Fruit fly (Drosophila melanogaster): ENCODE data around the gene geko.

geko gene

DNA sequence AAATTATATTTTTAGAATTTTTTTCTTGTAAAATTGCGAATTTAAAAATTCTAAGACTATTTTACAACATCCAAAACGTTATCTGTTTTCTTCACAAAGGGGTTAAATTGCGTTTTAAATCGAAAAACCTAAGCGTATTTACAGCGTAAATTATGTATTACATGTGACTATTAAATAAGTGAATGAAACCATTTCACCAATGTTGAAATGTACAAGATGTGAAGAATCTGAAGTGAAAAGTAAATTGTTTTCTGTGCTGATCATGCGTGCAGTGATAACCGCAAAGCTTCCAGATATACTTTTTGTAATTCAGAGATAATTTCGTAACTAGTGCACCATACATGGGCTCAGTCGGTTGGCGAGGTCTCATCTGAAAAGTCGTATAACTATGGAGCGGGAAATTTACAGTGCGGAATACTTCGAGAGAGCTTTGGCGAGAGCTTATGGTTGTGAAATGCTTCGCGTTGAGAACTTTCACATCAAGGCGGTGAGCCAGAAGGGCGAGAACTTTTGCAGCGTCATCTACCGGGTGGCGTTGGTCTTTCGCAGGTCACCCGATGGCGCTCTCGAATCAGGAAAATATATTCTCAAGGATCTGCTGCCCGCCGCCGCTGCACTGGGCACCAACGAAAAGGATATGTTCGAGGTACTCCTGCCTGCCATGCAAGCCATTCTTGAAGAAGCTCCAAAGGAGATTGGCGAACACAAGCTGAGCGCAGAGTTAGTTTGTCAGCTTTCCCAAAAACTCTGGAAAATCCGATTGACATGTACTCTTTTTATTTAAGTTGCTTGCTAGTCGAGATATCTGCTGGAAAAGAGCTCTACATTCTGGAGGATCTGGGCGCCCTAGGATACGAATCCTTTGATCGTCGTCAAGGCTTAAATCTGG is 24.9 kb upstream of the geko start:
- TF ChIP-seq h (optimal IDR thresholded peaks at IDR 0.05): peak; percentile 90
- no peak for TF ChIP-seq psq (optimal IDR thresholded peaks at IDR 0.05)

DNA sequence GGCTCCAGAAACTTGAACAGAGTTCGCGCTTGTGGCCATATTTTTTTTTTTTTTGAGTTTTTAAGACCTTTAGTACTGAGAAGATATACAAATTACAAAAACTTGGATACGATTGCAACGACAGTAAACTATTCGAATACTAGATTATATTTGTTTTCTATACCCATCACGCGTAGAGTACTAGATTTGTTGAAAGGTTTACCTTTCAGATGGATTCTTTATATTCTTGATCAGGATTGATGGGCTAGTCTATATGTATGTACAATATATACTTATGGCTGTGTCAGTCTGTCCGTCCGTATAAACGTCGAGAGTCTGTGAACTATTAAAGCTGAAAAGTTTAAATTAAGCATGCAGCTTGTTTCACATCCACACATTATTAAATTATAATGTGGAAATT is 17.3 kb upstream of the geko start, which contains the start of gene CG42853:
Gene CG42853, minus strand, starts transcription at position 101 of the 400 bp plus-strand sequence.
- TF ChIP-seq Sin3A (optimal IDR thresholded peaks at IDR 0.05) (no peak), h (optimal IDR thresholded peaks at IDR 0.05) (no peak), ttk (optimal IDR thresholded peaks at IDR 0.05) (no peak), Myc (optimal IDR thresholded peaks at IDR 0.05) (no peak), psq (optimal IDR thresholded peaks at IDR 0.05) (no peak), insv (optimal IDR thresholded peaks at IDR 0.05) (no peak)

DNA sequence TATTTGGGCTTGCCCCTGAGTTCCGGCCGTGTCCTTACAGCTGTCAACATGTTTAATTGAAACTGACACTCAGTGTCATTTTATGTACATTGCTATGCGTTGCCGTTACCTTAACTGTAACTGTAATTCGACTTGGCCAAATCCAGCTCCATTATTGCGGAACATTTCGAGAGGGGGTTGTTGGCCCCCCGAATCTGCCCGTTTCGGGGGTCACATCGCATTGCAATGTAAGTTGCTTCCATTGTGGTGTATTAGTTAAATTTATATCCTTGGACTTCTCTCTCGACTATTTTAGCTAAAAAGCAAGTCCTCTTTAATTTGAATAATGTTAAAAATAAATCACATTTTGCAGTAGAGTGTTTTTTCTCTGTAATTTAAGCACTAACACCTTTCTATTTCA is 15.1 kb upstream of the geko start:
- TF ChIP-seq ttk (optimal IDR thresholded peaks at IDR 0.05): no peak
- no peak for TF ChIP-seq Myc (optimal IDR thresholded peaks at IDR 0.05)
- TF ChIP-seq Sin3A (optimal IDR thresholded peaks at IDR 0.05): no peak
- no peak for TF ChIP-seq psq (optimal IDR thresholded peaks at IDR 0.05)
- TF ChIP-seq h (optimal IDR thresholded peaks at IDR 0.05): no peak
- TF ChIP-seq insv (optimal IDR thresholded peaks at IDR 0.05): no peak

DNA sequence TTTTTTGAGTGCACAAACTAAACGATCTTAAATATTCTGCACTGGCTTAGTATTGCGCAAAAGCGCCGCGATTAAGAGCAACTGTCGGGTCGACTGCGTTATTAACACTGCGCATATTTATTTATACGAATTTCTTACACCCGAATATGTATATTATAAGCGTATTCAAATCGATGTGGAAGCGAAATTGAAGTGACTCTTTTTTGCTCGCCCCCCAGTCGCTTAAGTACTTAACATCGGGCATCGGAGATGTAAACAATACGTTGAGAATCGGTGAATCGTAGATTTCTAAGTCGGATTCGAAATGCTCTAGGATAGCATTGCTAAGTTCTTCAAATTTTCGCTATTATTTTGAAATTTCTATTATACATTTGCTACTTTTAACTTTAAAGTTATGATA is 6.6 kb upstream of the geko start, which contains the start of gene Cyp312a1:
Gene Cyp312a1, minus strand, starts transcription at position 101 of the 400 bp plus-strand sequence.
- TF ChIP-seq Sin3A (optimal IDR thresholded peaks at IDR 0.05): no peak
- no peak for TF ChIP-seq Myc (optimal IDR thresholded peaks at IDR 0.05)
- no peak for TF ChIP-seq insv (optimal IDR thresholded peaks at IDR 0.05)
- TF ChIP-seq ttk (optimal IDR thresholded peaks at IDR 0.05): no peak
- no peak for TF ChIP-seq psq (optimal IDR thresholded peaks at IDR 0.05)
- TF ChIP-seq h (optimal IDR thresholded peaks at IDR 0.05): no peak

DNA sequence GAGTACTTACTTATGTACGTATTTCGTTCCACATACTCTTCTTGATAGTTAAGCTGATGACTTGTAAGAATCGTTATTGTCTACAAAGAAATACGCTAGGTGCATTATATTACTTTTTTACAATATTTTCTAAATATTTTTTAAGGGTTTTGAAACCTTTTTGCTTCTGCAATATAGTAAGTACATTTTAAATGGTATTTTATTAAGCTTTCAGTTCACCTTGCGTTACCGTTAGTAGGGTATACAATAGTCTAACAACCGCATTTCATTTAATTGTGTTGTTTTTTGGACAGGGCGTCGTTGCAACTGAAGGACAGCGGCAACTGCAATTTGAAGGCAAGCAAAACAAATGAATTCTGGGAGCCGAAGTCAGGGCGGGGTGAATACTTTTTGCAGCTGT is 2.0 kb upstream of the geko start:
- no peak for TF ChIP-seq insv (optimal IDR thresholded peaks at IDR 0.05)
- TF ChIP-seq h (optimal IDR thresholded peaks at IDR 0.05): no peak

DNA sequence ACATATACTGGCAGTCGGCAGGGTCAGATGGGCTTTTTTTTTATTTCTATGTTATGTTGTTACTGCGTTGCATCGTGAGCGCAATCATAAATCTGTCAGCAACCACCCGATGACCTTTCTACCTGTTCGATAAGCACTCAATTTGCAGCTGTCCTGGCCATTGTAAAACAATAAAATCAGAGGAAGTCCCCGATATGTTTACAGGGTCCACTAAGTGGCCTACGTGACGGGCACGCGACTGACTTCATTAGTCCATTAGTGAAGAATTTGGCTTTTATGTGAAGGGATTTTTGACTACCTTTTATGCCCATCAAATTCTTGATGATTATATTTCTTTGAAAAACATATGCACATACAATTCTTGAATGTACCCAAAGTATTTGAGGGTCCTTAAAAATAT is 922 bp upstream of the geko start:
- no peak for TF ChIP-seq Sin3A (optimal IDR thresholded peaks at IDR 0.05)
- no peak for TF ChIP-seq h (optimal IDR thresholded peaks at IDR 0.05)
- TF ChIP-seq psq (optimal IDR thresholded peaks at IDR 0.05): no peak
- TF ChIP-seq ttk (optimal IDR thresholded peaks at IDR 0.05): no peak
- no peak for TF ChIP-seq insv (optimal IDR thresholded peaks at IDR 0.05)
- TF ChIP-seq Myc (optimal IDR thresholded peaks at IDR 0.05): no peak

DNA sequence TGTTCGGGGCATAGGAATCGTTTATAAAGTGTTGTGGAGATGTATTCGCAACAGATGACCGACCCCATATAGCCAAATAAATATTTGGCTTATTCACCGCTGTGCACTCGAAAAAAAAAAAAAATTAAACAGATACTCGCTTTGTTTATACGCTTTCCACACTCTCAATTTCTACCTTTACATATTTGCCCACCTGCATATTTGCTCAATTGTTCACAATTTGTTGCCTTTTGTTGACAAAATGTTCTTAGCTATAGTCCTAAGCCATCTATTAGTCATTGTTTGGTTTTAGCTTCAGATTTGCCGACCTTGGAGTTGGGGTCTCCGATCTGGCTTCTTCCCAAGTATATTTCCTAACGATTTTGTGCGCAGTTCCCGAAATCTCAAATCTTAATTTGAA is 3.8 kb downstream of the geko start:
- no peak for TF ChIP-seq ttk (optimal IDR thresholded peaks at IDR 0.05)
- TF ChIP-seq Sin3A (optimal IDR thresholded peaks at IDR 0.05): no peak
- TF ChIP-seq Myc (optimal IDR thresholded peaks at IDR 0.05): no peak
- TF ChIP-seq psq (optimal IDR thresholded peaks at IDR 0.05): no peak
- TF ChIP-seq insv (optimal IDR thresholded peaks at IDR 0.05): no peak
- TF ChIP-seq h (optimal IDR thresholded peaks at IDR 0.05): no peak

DNA sequence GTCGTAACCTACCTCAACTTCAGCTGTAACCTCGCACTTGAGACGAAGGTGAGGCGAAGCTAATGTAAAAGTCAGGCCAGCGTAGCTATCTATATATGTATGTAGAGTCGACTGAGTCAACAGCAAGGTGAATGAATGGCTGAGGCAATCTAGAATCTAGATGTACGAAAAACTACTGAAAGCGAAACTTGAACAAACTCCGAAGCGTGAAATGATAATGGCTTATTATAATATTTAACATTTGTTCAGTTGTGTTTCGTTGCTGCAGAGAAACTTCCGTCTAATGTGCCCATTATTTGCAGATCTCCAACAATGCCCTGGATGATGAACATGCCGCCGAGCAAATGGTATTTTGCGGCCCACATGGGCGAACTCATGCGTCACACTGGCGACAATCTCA is 5.4 kb downstream of the geko start:
- no peak for TF ChIP-seq insv (optimal IDR thresholded peaks at IDR 0.05)
- no peak for TF ChIP-seq Sin3A (optimal IDR thresholded peaks at IDR 0.05)
- TF ChIP-seq psq (optimal IDR thresholded peaks at IDR 0.05): no peak
- no peak for TF ChIP-seq ttk (optimal IDR thresholded peaks at IDR 0.05)
- TF ChIP-seq h (optimal IDR thresholded peaks at IDR 0.05): no peak
- TF ChIP-seq Myc (optimal IDR thresholded peaks at IDR 0.05): no peak

DNA sequence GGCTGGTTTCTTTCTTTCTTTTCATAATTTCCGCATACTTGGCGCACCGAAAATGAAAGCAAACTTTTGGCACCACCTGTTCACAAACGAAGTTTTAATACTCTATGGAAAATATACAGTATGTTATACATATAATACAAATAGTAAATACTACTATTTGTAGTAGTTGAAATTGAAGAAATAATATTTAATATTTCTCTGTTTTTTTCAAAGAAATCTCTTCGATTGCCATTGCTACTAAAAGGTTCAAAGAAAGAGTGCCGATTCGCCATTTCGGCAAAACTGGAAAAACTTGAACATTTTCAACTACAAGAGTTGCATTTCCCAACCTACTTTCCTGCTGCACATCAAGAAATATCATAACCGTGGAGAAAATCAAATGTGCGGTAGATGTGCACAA is 7.6 kb downstream of the geko start:
- TF ChIP-seq Myc (optimal IDR thresholded peaks at IDR 0.05) (no peak), psq (optimal IDR thresholded peaks at IDR 0.05) (no peak), Sin3A (optimal IDR thresholded peaks at IDR 0.05) (no peak), insv (optimal IDR thresholded peaks at IDR 0.05) (no peak), h (optimal IDR thresholded peaks at IDR 0.05) (no peak), ttk (optimal IDR thresholded peaks at IDR 0.05) (no peak)

DNA sequence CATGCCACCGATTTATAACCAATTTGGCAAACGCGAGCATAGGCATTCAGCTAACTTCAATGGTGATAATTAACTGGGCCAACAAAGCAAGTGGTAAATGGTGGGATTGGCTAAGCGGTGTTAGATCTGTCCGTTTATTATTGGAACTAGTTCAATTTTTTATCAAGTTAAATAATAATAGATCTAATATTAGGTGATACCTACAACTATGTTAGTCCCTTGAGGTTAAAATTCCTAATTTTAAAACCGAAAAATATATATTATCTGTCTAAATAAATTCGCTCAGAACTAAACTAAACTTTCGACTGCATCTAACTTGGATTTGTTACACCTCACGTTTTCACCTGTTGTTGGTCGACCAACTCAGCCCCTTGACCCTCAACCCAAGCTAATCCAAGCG is 8.4 kb downstream of the geko start:
- TF ChIP-seq Sin3A (optimal IDR thresholded peaks at IDR 0.05) (no peak), h (optimal IDR thresholded peaks at IDR 0.05) (no peak), Myc (optimal IDR thresholded peaks at IDR 0.05) (no peak)

DNA sequence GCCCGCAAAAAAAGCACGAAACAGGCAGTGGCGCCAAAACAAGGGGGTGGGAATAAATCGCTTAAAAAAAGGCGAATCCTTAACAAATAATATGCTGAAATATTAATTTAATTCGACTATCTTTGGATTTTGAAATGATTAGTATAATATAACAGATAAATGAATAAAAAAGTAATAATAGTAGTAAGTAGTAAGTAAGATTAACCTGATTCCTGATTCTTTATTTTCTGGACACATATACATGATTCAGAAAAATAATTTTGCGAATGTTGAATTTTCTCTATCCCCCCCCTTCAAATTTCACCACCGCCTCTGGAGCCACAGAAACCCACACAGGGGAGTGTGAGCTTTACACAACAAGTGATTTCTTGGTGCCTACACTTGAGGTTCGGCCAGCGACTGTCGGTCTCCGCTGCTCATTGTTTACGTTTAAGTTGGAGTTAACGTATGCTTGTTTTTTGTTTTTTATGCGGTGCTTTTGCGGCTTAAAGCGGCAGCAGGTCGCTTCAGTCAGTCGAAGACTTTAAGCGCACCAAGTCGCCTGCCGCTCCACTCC is 9.3 kb downstream of the geko start, which contains the start of gene CG7330:
Gene CG7330, plus strand, starts transcription at position 506 of the 556 bp plus-strand sequence.
- TF ChIP-seq ttk (optimal IDR thresholded peaks at IDR 0.05) (no peak), h (optimal IDR thresholded peaks at IDR 0.05) (no peak), insv (optimal IDR thresholded peaks at IDR 0.05) (no peak), Myc (optimal IDR thresholded peaks at IDR 0.05) (no peak), Sin3A (optimal IDR thresholded peaks at IDR 0.05) (no peak), psq (optimal IDR thresholded peaks at IDR 0.05) (no peak)

DNA sequence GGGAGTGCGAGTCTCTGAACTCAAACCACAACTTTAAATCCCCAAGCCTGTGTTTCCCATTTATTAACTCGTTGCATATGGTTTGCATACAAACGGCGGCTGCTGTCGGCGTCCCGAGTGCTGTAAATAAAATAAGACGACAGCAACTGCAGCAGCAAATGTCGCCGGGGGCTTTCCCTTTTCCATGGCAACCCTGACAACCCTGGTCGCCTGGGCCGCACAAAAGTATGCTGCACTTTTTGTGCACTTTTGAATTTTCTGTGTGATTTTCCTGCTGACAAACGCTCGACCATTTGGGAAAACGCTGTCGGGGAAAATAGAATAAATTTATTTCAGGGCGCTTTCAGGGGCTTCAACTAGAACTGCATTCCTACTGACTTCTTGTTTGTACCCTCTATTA is 14.9 kb downstream of the geko start:
- TF ChIP-seq insv (optimal IDR thresholded peaks at IDR 0.05) (no peak), h (optimal IDR thresholded peaks at IDR 0.05) (no peak), Myc (optimal IDR thresholded peaks at IDR 0.05) (no peak), ttk (optimal IDR thresholded peaks at IDR 0.05) (no peak), psq (optimal IDR thresholded peaks at IDR 0.05) (no peak), Sin3A (optimal IDR thresholded peaks at IDR 0.05) (no peak)

DNA sequence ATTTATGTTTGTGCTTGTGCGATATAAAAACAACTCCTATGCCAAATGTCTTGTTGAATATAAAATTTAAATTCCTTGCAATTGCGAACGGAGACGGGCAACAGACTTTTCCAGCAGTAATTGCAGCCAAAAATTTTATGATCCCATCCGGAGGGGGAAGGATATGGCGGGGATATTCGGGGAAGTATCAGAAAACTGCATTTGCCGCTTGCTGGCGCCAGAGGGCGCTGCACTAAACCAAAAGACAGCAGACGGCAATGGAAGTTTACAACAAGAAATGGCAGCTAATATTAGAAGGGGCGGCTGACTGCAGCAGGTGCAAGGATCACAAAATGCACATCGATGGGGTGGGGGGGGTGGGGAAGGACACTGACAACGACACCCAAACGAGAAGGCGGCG is 22.0 kb downstream of the geko start:
- no peak for TF ChIP-seq psq (optimal IDR thresholded peaks at IDR 0.05)
- no peak for TF ChIP-seq insv (optimal IDR thresholded peaks at IDR 0.05)
- TF ChIP-seq ttk (optimal IDR thresholded peaks at IDR 0.05): no peak
- no peak for TF ChIP-seq Myc (optimal IDR thresholded peaks at IDR 0.05)
- TF ChIP-seq h (optimal IDR thresholded peaks at IDR 0.05): no peak
- TF ChIP-seq Sin3A (optimal IDR thresholded peaks at IDR 0.05): no peak
